Worm (Caenorhabditis elegans) whole organism, L4/young adult: ENCODE results near the gene pcyt-1.

Experiments
- W03F9.2 ChIP-seq: fragments of 150-350 bp; optimal IDR thresholded peaks from 2 replicates; lab custom pipeline; 2014; ENCODE audit warnings: missing biosample characterization, missing genetic modification characterization
- dao-5 ChIP-seq: sonication (generic microtip); optimal IDR thresholded peaks from 2 replicates; lab custom pipeline; 2016; ENCODE audit warnings: missing genotype, missing genetic modification characterization, moderate library complexity, missing compliant biosample characterization
- him-1 ChIP-seq: sonication (generic microtip); optimal IDR thresholded peaks from 2 replicates; lab custom pipeline; 2016; ENCODE audit warnings: missing genotype, missing genetic modification reagents, missing genetic modification characterization, missing compliant biosample characterization

pcyt-1 gene

DNA sequence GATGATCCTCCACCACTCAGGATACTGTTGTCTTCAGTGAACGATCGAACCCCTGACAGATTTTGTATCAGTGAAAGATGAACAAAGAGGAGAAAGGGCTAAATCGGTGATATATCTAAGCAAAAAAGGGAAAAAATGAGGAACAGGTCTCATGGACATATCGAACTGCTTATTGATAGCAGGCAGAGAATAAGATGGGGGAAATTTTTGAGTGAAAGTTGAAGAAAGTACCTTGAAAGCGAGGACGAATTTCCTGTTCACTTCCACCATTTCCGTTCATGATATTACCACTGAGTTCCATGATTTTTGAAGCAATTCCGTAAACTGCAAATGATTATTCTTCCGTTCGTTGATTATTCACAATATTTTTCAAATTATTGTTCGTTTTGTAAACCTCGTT, 18.8 kb upstream of the pcyt-1 start:
- no peak for TF ChIP-seq dao-5 (tag; lab: Kevin White, UChicago)
- TF ChIP-seq W03F9.2, result no peak
- TF ChIP-seq him-1 (tag; lab: Kevin White, UChicago), result no peak

ce11 chrX:7554326-7554725, 17.8 kb upstream of the pcyt-1 start, which contains the start of gene F46C8.8:
Gene F46C8.8, minus strand, starts transcription at chrX:7554426.
- no peak for TF ChIP-seq W03F9.2
- TF ChIP-seq him-1 (tag; lab: Kevin White, UChicago), result no peak
- no peak for TF ChIP-seq dao-5 (tag; lab: Kevin White, UChicago)

ce11 chrX:7558928-7559455, 13.2 kb upstream of the pcyt-1 start, which contains the start of the genes PDB1.1 and F08C6.5:
Gene PDB1.1, minus strand, starts transcription at chrX:7559085.
Gene F08C6.5, plus strand, starts transcription at chrX:7559405.
- TF ChIP-seq W03F9.2 (no peak), dao-5 (tag; lab: Kevin White, UChicago) (no peak), him-1 (tag; lab: Kevin White, UChicago) (no peak)

DNA sequence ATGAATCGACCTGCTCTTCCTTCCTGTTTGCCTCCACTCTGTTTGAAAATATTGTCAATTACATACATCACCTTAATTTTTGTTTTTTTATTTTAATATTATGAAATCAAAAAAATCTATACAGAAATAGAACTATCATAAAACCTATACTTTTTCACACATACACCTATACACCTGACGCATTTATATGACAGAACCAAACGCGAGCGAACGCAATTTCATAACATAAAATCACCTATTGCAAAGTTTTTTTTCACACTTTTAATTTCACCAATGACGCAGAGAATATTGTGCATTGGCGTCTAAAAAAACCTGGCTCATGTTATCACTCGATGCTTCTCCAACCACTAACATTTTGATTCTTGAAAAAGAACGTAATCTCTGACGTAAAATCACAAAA, 10.2 kb upstream of the pcyt-1 start:
- TF ChIP-seq him-1 (tag; lab: Kevin White, UChicago) (no peak), dao-5 (tag; lab: Kevin White, UChicago) (no peak), W03F9.2 (no peak)

ce11 chrX:7562625-7563024, 9.5 kb upstream of the pcyt-1 start, which contains the start of gene sto-1:
Gene sto-1, plus strand, starts transcription at chrX:7562824.
- no peak for TF ChIP-seq dao-5 (tag; lab: Kevin White, UChicago)
- TF ChIP-seq W03F9.2, result no peak
- no peak for TF ChIP-seq him-1 (tag; lab: Kevin White, UChicago)

ce11 chrX:7563425-7563824, 8.7 kb upstream of the pcyt-1 start:
- TF ChIP-seq W03F9.2 (no peak), dao-5 (tag; lab: Kevin White, UChicago) (no peak), him-1 (tag; lab: Kevin White, UChicago) (no peak)

DNA sequence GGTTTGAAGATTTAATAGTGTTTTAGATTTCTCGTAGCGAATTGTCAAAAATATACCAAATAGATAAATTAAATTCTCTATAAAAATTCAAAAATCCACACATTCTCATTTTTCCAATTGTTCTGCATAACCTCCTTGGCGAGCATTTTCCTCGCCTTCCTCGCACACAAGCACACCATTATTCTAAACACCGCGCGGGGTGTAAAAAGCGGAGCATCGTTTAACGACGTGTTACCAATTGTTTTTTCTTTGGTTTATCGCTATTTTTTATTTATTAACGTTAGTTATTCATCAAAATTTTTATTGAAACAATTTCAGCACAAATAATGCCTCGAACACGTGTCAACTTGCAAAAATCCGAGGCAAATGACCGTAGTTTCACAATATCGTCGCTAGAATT, 7.2 kb upstream of the pcyt-1 start, which contains the start of gene vps-52:
TSS of gene vps-52 (plus strand) at position 319 of the 400 bp plus-strand sequence.
- TF ChIP-seq him-1 (tag; lab: Kevin White, UChicago) (no peak), W03F9.2 (no peak), dao-5 (tag; lab: Kevin White, UChicago) (no peak)

DNA sequence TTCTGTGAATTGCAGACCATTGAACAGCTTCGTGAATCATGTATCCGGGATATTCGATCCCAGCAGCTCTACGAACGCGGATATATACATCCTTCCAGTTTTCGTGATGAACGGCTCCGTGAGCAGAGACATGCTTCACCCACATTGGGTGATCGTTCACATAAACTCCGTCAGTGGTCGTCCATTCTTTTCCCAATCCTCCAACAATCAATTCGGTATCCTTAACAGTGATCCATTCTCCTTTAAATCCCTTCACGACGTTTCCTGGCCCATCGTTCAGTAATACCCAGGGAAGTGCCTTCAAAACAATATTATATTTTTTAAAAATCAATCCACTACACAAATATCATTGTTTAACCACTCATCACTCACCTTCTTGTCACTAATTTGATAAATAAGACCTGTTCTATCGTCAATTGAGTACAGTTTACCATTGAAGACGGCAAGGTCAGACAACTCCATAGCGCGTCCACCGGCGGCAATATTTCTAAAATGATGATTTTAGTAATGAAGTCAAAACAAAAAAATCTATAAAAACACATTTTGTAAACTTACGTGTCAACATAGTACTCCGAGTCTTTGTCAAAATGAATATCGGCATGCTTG, 3.4 kb upstream of the pcyt-1 start:
- TF ChIP-seq him-1 (tag; lab: Kevin White, UChicago), result no peak
- no peak for TF ChIP-seq dao-5 (tag; lab: Kevin White, UChicago)
- TF ChIP-seq W03F9.2, result no peak

DNA sequence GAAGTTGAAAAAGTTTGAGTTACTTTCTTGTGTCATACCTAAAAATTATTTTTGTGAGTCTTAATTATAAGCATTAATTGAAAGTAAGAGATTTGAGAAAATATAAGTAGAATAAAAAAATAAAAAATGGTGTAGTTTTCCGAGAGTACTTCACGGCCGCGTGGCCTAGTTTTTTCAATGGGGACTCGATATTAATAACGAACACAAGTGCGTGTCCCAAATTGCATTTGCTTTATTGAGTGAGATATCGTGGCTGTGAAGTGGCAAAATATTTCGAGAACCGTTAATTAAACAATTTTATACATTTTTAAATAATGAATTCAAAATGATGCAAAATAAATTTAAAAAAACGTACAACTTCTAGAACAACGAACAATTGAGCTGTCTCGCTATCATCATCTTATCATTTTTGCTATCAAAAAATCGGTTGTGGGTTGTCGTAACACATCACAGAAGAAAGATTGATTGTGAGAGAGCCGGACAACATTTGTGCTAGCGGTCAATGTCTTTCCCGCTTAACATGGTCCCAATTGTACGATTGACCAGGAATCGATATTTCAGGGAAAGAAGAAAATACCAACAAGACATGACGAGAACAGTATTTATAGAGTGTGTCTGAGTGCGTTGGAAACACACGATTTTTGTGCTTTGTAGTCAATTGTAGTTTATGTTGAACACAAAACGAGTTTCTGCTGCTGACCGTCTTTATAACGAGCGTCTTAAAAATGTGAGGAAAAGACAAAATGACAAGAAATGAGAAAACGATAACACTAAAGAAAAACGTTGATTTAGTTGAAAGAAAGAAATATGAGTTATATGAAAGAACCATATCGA, 2.3 kb upstream of the pcyt-1 start, which contains the start of gene apy-1:
TSS of gene apy-1 (minus strand) at position 38 of the 834 bp plus-strand sequence.
- TF ChIP-seq dao-5 (tag; lab: Kevin White, UChicago), result no peak

- no peak for TF ChIP-seq W03F9.2
- no peak for TF ChIP-seq dao-5 (tag; lab: Kevin White, UChicago)
- no peak for TF ChIP-seq him-1 (tag; lab: Kevin White, UChicago)
These were observed 1.0 kb downstream of the pcyt-1 start for ce11 chrX:7573172-7573571.

DNA sequence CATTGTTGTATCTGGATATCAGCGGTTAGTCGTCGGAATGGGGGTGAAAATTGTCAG, 1.2 kb downstream of the pcyt-1 start, which contains the start of the genes unc-98 and F08C6.18:
TSS of gene unc-98 (minus strand) at position 48 of the 57 bp plus-strand sequence.
TSS of gene F08C6.18 (minus strand) at position 57 of the 57 bp plus-strand sequence.
- no peak for TF ChIP-seq W03F9.2
- TF ChIP-seq him-1 (tag; lab: Kevin White, UChicago), result no peak
- no peak for TF ChIP-seq dao-5 (tag; lab: Kevin White, UChicago)

ce11 chrX:7573629-7574028, 1.5 kb downstream of the pcyt-1 start:
- TF ChIP-seq him-1 (tag; lab: Kevin White, UChicago) (no peak), dao-5 (tag; lab: Kevin White, UChicago) (no peak), W03F9.2 (no peak)

- TF ChIP-seq W03F9.2 (no peak), him-1 (tag; lab: Kevin White, UChicago) (no peak), dao-5 (tag; lab: Kevin White, UChicago) (no peak)
These were observed 3.8 kb downstream of the pcyt-1 start for ce11 chrX:7575939-7576338.

DNA sequence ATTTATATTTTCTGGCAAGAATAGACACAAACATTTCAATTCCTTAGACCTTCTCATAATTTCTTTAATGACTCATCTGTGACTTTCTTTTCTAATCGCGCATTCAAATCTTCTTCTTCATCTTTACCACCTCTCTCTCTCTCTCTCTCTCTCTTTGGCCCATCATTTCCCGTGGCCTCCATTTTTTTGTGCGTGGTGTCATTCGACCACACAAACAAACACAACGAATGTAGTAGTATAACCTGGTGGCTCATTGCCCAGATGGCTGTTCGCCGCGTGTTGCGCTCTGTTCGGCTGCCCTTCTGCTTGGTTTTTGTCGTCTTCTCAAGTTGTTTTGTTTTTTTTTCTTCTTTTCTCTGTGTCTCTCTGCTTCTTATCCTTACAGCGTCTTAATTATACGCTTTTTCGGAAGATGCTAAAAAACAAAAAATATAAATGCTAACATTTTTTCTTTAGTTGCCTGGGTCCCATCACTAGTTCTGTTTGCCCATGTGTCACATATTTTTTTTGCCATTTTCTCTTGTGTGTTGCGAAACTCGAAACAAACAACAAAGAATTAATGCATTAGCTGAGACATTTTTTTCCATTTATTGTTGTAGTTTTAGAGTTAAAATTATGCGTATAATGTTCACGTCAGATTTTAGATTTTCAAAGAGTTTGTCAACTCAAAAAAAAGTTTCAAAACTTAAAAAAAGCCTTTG, 5.5 kb downstream of the pcyt-1 start:
- TF ChIP-seq dao-5 (tag; lab: Kevin White, UChicago) (no peak), him-1 (tag; lab: Kevin White, UChicago) (no peak), W03F9.2 (no peak)
